Worm (Caenorhabditis elegans): ENCODE data around the gene col-76.

DNA sequence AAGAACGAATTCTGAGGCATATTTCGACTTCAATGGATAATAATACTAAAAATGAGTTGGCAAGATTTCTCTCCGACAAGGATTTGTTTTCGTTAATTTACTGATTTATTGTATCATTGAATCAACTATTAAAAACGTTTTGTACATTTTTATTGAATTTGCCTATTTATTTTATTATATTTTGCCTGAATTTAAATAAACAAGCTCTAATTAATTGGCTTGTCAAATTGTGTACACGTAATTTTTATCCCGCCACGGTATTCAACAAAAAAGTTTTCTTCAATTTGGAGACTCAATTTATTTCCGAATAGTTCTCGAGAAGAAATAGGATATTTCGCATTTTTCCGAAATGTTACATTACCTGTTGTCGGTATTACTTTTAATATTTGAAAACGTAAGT is 28.4 kb downstream of the col-76 start, which contains the start of gene M110.7:
- no peak for TF ChIP-seq tbx-2 (tag; optimal IDR thresholded peaks at IDR 0.05)
- TF ChIP-seq nhr-11 (tag; optimal IDR thresholded peaks at IDR 0.05) = no peak
- no peak for TF ChIP-seq gmeb-2 (tag; optimal IDR thresholded peaks at IDR 0.05)
- no peak for TF ChIP-seq pros-1 (tag; optimal IDR thresholded peaks at IDR 0.05)

Data from whole organism, late embryonic.